Fruit fly (Drosophila melanogaster) Kc167 (cell line): ENCODE measurements around the gene CG4935.

Experiments
- Myc ChIP-seq: fragments of >200 bp; optimal IDR thresholded peaks from 2 replicates; lab custom pipeline; 2017; ENCODE audit warnings: missing external identifiers
- Sin3A ChIP-seq: fragments of >200 bp; optimal IDR thresholded peaks from 2 replicates; lab custom pipeline; 2018; ENCODE audit warnings: missing external identifiers
- h ChIP-seq: fragments of >200 bp; optimal IDR thresholded peaks from 3 replicates; lab custom pipeline; 2018; ENCODE audit warnings: missing external identifiers
- insv ChIP-seq: fragments of >200 bp; optimal IDR thresholded peaks from 3 replicates; lab custom pipeline; 2018; ENCODE audit warnings: missing external identifiers
- psq ChIP-seq: fragments of >200 bp; optimal IDR thresholded peaks from 2 replicates; lab custom pipeline; 2017; ENCODE audit warnings: missing external identifiers
- ttk ChIP-seq: sonication (Bioruptor generic); optimal IDR thresholded peaks from 2 replicates; lab custom pipeline; 2017; ENCODE audit warnings: missing external identifiers

DNA sequence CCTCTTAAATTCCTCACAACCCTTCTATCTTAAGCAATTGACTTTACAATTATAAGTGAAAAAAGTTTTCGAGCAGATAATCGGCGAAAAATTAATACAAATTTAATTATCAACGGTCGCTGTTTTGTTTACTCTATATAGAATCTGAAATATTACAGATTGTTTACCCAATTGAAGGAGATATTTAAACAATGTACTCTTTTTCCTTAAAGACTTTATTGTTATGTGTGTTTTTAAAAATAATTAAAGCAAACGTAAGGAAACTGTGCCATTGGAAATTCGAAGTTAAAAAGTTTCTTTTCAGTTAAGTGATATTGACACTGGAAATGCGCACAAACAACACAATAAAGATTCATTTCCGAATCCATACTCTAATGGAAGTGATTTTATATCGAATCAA is 20.3 kb upstream of the CG4935 start, which contains the start of gene CG42818:
- TF ChIP-seq psq (lab: Kevin White, UChicago) (no peak), Myc (lab: Kevin White, UChicago) (no peak), ttk (no peak), h (lab: Kevin White, UChicago) (no peak), insv (lab: Kevin White, UChicago) (no peak), Sin3A (lab: Kevin White, UChicago) (no peak)
